Fruit fly (Drosophila melanogaster) whole organism, wandering third instar larva: ENCODE results near the gene ewg.

Source experiments
- Hr78 ChIP-seq: fragments of >200 bp; optimal IDR thresholded peaks from 2 replicates; lab custom pipeline; 2017; ENCODE audit warnings: missing biosample characterization, missing genetic modification characterization
- usp ChIP-seq: fragments of >200 bp; optimal IDR thresholded peaks from 2 replicates; lab custom pipeline; 2017; ENCODE audit warnings: missing biosample characterization, missing genetic modification characterization

- TF ChIP-seq Hr78 (GFP tag; lab: Kevin White, UChicago) (no peak), usp (GFP tag; lab: Kevin White, UChicago) (no peak)
Measured at dm6 chrX:293254-293653, 13.7 kb upstream of the ewg start.
